Worm (Caenorhabditis elegans): ENCODE results near the gene C44B7.11.

Gene C44B7.11

ce11 chrII:6893589-6894245 is 3.6 kb downstream of the C44B7.11 start, which contains the start of gene adal-1:
Gene adal-1 (minus strand): TSS chrII:6893639.
- TF ChIP-seq attf-3 (GFP tag; conservative IDR thresholded peaks at IDR 0.05) (no peak), egrh-3 (GFP tag; IDR thresholded peaks at IDR 0.05) (no peak), ceh-91 (GFP tag; IDR thresholded peaks at IDR 0.05) (no peak), lsl-1 (GFP tag; optimal IDR thresholded peaks at IDR 0.05) (peak; percentile 61), D2030.7 (GFP tag; IDR thresholded peaks at IDR 0.05) (no peak), snpc-1.1 (tag; optimal IDR thresholded peaks at IDR 0.05; ENCODE audit: insufficient read depth) (peak; percentile 6), ceh-79 (tag; optimal IDR thresholded peaks at IDR 0.05) (no peak), F55B11.4 (tag; optimal IDR thresholded peaks at IDR 0.05; ENCODE audit: borderline replicate concordance, insufficient read depth) (no peak)

- TF ChIP-seq attf-5 (GFP tag; optimal IDR thresholded peaks at IDR 0.05): peak; percentile 21
- TF ChIP-seq madf-10 (tag; optimal IDR thresholded peaks at IDR 0.05): no peak
- 0 out of 2 replicates have a peak, but pooled peaks have one; percentile 16 for TF ChIP-seq hsf-1 (GFP tag; IDR thresholded peaks at IDR 0.05)
- peak; percentile 5 for TF ChIP-seq lin-40 (tag; optimal IDR thresholded peaks at IDR 0.05)
- TF ChIP-seq cebp-1 (GFP tag; IDR thresholded peaks at IDR 0.05): no peak
- peak; percentile 35 for TF ChIP-seq cebp-1 (tag; optimal IDR thresholded peaks at IDR 0.05)
- TF ChIP-seq nfyb-1 (GFP tag; IDR thresholded peaks at IDR 0.05): peak; percentile 46; the same call in 1 of the 2 replicates
- TF ChIP-seq ccch-3 (GFP tag; optimal IDR thresholded peaks at IDR 0.05): no peak
- TF ChIP-seq dox-1 (GFP tag; IDR thresholded peaks at IDR 0.05): no peak
- TF ChIP-seq egl-18 (GFP tag; IDR thresholded peaks at IDR 0.05): no peak
- peak; percentile 36 for TF ChIP-seq tbp1 (GFP tag; optimal IDR thresholded peaks at IDR 0.05)
- peak; percentile 30 for TF ChIP-seq somi-1 (GFP tag; optimal IDR thresholded peaks at IDR 0.05)
- peak; percentile 33 for TF ChIP-seq nhr-80 (tag; optimal IDR thresholded peaks at IDR 0.05)
- peak; percentile 42 for TF ChIP-seq lin-54 (GFP tag; optimal IDR thresholded peaks at IDR 0.05)
- 0 out of 2 replicates have a peak, but pooled peaks have one; percentile 50 for TF ChIP-seq lir-1 (GFP tag; conservative IDR thresholded peaks at IDR 0.05)
- TF ChIP-seq fkh-3 (tag; optimal IDR thresholded peaks at IDR 0.05): no peak
- peak; percentile 24 for TF ChIP-seq unc-62 (GFP tag; optimal IDR thresholded peaks at IDR 0.05)
- TF ChIP-seq let-526 (GFP tag; IDR thresholded peaks at IDR 0.05): peak; percentile 48; the same call in 1 of the 2 replicates
Observed at ce11 chrII:6891838-6892237, 5.5 kb downstream of the C44B7.11 start.

- TF ChIP-seq athp-1 (tag; optimal IDR thresholded peaks at IDR 0.05): peak; percentile 13
- TF ChIP-seq dox-1 (GFP tag; IDR thresholded peaks at IDR 0.05): peak; percentile 43; the same call in 1 of the 2 replicates
- TF ChIP-seq pbrm-1 (GFP tag; IDR thresholded peaks at IDR 0.05): no peak
- no peak for TF ChIP-seq Y53F4B.3 (GFP tag; IDR thresholded peaks at IDR 0.05)
- peak; percentile 22 for TF ChIP-seq tbp1 (GFP tag; optimal IDR thresholded peaks at IDR 0.05)
- peak; percentile 35; the same call in 1 of the 2 replicates for TF ChIP-seq mcd-1 (GFP tag; IDR thresholded peaks at IDR 0.05)
- TF ChIP-seq F37B4.10 (GFP tag; IDR thresholded peaks at IDR 0.05): 0 out of 2 replicates have a peak, but pooled peaks have one; percentile 78
- peak; percentile 91 for TF ChIP-seq zfh-2 (GFP tag; conservative IDR thresholded peaks at IDR 0.05)
- TF ChIP-seq ceh-58 (GFP tag; IDR thresholded peaks at IDR 0.05): no peak
- TF ChIP-seq K12H6.12 (tag; optimal IDR thresholded peaks at IDR 0.05): peak; percentile 84
- peak; percentile 49 for TF ChIP-seq ztf-26 (tag; optimal IDR thresholded peaks at IDR 0.05)
- TF ChIP-seq Y56A3A.18 (GFP tag; IDR thresholded peaks at IDR 0.05): peak; percentile 67; the same call in 1 of the 2 replicates
- TF ChIP-seq lir-1 (GFP tag; conservative IDR thresholded peaks at IDR 0.05): no peak
- peak; percentile 68 for TF ChIP-seq chd-7 (tag; optimal IDR thresholded peaks at IDR 0.05)
- peak; percentile 71 for TF ChIP-seq lin-26 (GFP tag; IDR thresholded peaks at IDR 0.05)
- TF ChIP-seq bed-1 (GFP tag; IDR thresholded peaks at IDR 0.05): no peak
- no peak for TF ChIP-seq ZK185.1 (tag; optimal IDR thresholded peaks at IDR 0.05; ENCODE audit: poor library complexity, severe bottlenecking)
- TF ChIP-seq ekl-4 (GFP tag; IDR thresholded peaks at IDR 0.05): no peak
- 0 out of 2 replicates have a peak, but pooled peaks have one; percentile 39 for TF ChIP-seq madf-6 (GFP tag; IDR thresholded peaks at IDR 0.05)
- TF ChIP-seq hmg-1.2 (GFP tag; IDR thresholded peaks at IDR 0.05): peak; percentile 42
- TF ChIP-seq F57A8.1 (GFP tag; optimal IDR thresholded peaks at IDR 0.05): no peak
- no peak for TF ChIP-seq zim-3 (tag; optimal IDR thresholded peaks at IDR 0.05)
- TF ChIP-seq F22D6.2 (tag; optimal IDR thresholded peaks at IDR 0.05): peak; percentile 9
Observed at ce11 chrII:6891176-6891575, 6.2 kb downstream of the C44B7.11 start.
